Fruit fly (Drosophila melanogaster): ENCODE measurements around the gene CG12237.

The CG12237 gene

DNA sequence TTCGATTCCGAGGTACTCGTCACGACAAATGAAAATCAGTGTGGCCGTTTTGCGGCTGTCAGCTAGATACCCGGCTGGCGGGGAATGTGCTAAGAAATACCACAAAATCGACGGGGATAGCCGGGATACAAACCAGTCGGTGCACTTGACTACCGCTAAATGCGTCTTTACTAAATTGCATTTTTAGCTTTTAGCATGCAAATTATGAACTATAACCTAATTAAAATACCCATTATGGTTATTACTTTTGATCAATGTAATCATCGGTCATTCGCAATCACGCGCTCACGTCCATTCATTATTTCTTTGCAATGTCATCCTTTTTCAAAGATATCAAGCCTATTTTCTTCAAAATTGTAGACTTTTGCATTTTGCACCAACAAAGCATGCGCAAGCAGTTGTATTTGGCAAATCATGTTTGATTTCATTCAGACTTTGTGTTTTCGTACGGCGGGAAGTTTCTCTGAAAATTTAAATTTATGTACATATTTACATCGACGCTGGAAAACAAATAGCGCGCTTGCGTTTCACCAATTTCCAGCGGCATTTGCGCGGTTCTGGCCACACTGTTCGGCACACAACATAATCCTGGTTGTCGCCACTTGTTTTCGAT is 4.2 kb downstream of the CG12237 start, which contains the start of gene Rcd-1:
TSS of gene Rcd-1 (plus strand) at position 440 of the 613 bp plus-strand sequence.
- TF ChIP-seq CrebA (GFP tag; optimal IDR thresholded peaks at IDR 0.05; ENCODE audit: borderline replicate concordance), result no peak
- TF ChIP-seq OdsH (GFP tag; optimal IDR thresholded peaks at IDR 0.05), result no peak
- no peak for TF ChIP-seq sage (GFP tag; optimal IDR thresholded peaks at IDR 0.05)
- TF ChIP-seq N (GFP tag; optimal IDR thresholded peaks at IDR 0.05), result no peak
- no peak for TF ChIP-seq dmrt93B (GFP tag; optimal IDR thresholded peaks at IDR 0.05)
- no peak for TF ChIP-seq br (GFP tag; optimal IDR thresholded peaks at IDR 0.05)
- TF ChIP-seq Jra (GFP tag; optimal IDR thresholded peaks at IDR 0.05), result no peak
- no peak for TF ChIP-seq h (GFP tag; optimal IDR thresholded peaks at IDR 0.05)
- TF ChIP-seq Dfd (GFP tag; optimal IDR thresholded peaks at IDR 0.05), result no peak
- no peak for TF ChIP-seq ey (GFP tag; optimal IDR thresholded peaks at IDR 0.05)
- TF ChIP-seq CG32264 (GFP tag; optimal IDR thresholded peaks at IDR 0.05), result no peak
- no peak for TF ChIP-seq rgr (GFP tag; optimal IDR thresholded peaks at IDR 0.05)
- no peak for TF ChIP-seq Sp1 (GFP tag; optimal IDR thresholded peaks at IDR 0.05)
- no peak for TF ChIP-seq Abd-B (GFP tag; optimal IDR thresholded peaks at IDR 0.05)
- no peak for TF ChIP-seq brk (GFP tag; optimal IDR thresholded peaks at IDR 0.05)

DNA sequence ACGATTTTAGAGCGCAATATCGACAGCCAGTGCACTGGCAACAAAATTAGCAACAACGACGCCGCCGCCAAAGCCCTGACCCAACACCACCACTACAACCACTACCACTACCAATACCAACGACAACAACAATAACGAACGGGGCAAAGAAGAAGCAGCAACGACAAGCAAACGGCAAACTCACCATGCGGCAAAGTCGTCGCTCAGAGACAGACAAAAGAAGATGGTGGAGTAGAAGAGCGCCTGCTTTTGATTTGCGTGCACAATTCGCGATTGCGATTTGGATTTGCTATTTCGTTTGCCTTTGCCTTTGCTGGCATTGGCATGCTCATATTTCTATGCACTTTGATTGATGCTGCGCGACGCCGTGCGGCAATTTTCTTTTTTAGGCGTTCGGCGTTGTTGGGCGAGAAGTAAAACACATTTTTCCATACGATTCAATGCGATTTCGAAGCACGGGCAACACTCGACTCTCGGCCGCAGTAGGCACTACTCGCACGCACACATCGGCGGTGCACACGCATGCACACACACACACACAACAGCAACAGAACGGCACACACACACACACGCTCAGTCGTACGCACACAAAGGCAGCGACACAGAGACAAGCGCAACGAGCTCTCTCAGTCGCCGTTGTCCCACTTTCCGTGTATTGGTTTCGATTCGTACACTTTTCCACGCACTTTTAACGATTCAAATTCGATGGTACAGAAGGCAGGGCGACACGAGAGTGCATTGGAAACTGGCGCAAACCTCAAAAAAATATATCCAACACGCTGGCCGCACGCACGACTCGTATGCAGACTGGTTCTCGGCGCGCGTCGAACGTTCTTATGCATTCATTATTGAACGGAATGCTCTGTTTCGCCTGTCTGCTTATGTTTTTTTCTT is 5.0 kb downstream of the CG12237 start:
- TF ChIP-seq HLH106 (tag; optimal IDR thresholded peaks at IDR 0.05) (no peak), tai (GFP tag; optimal IDR thresholded peaks at IDR 0.05) (no peak), Dif (GFP tag; optimal IDR thresholded peaks at IDR 0.05; ENCODE audit: partially characterized antibody) (peak; percentile 15), OdsH (GFP tag; optimal IDR thresholded peaks at IDR 0.05) (no peak), h (GFP tag; optimal IDR thresholded peaks at IDR 0.05) (peak; percentile 0), ey (GFP tag; optimal IDR thresholded peaks at IDR 0.05) (no peak), Rel (GFP tag; optimal IDR thresholded peaks at IDR 0.05) (no peak), Rel (tag; optimal IDR thresholded peaks at IDR 0.05) (no peak), rgr (GFP tag; optimal IDR thresholded peaks at IDR 0.05) (no peak), N (GFP tag; optimal IDR thresholded peaks at IDR 0.05) (peak; percentile 99), sv (GFP tag; optimal IDR thresholded peaks at IDR 0.05) (no peak), usp (GFP tag; optimal IDR thresholded peaks at IDR 0.05) (no peak), jim (GFP tag; optimal IDR thresholded peaks at IDR 0.05) (no peak), CG9705 (GFP tag; optimal IDR thresholded peaks at IDR 0.05) (no peak), woc (GFP tag; optimal IDR thresholded peaks at IDR 0.05) (no peak), br (GFP tag; optimal IDR thresholded peaks at IDR 0.05) (no peak), fru (GFP tag; optimal IDR thresholded peaks at IDR 0.05) (no peak), Vsx2 (GFP tag; optimal IDR thresholded peaks at IDR 0.05; ENCODE audit: partially characterized antibody) (no peak), psq (GFP tag; optimal IDR thresholded peaks at IDR 0.05) (no peak), Abd-B (GFP tag; optimal IDR thresholded peaks at IDR 0.05) (peak; percentile 61), GATAd (GFP tag; optimal IDR thresholded peaks at IDR 0.05) (no peak)

DNA sequence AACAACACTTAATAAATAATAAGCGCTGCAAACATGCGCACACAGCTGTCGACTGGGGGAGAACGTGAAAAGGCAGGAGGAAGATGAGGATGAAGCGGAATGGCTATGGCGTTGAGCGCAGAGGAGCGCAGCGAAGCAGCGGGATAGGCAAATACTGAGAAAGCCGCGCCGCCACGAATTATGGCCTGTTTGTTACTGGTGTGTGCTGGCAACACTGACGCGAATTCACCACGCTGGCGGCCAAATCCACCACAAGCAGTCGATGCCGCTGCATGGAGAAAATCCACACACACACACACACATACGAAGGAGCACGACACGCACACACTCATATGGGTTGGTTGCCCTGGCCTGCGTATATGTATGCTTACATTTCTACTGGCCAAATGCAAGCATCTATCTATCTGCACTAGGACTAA is 5.7 kb downstream of the CG12237 start:
- TF ChIP-seq CG9705 (GFP tag; optimal IDR thresholded peaks at IDR 0.05) (no peak), Jra (GFP tag; optimal IDR thresholded peaks at IDR 0.05) (no peak), Sp1 (GFP tag; optimal IDR thresholded peaks at IDR 0.05) (peak; percentile 16), brk (GFP tag; optimal IDR thresholded peaks at IDR 0.05) (no peak), Vsx2 (GFP tag; optimal IDR thresholded peaks at IDR 0.05; ENCODE audit: partially characterized antibody) (no peak), h (GFP tag; optimal IDR thresholded peaks at IDR 0.05) (peak; percentile 43), dsf (GFP tag; optimal IDR thresholded peaks at IDR 0.05; ENCODE audit: borderline replicate concordance) (no peak), lola (GFP tag; optimal IDR thresholded peaks at IDR 0.05) (no peak), pan (optimal IDR thresholded peaks at IDR 0.05) (no peak), Hnf4 (GFP tag; optimal IDR thresholded peaks at IDR 0.05) (no peak), rgr (GFP tag; optimal IDR thresholded peaks at IDR 0.05) (peak; percentile 33), Dfd (GFP tag; optimal IDR thresholded peaks at IDR 0.05) (no peak), fru (GFP tag; optimal IDR thresholded peaks at IDR 0.05) (peak; percentile 27), Rel (GFP tag; optimal IDR thresholded peaks at IDR 0.05) (no peak), Rel (tag; optimal IDR thresholded peaks at IDR 0.05) (peak; percentile 32), sv (GFP tag; optimal IDR thresholded peaks at IDR 0.05) (no peak), Abd-B (GFP tag; optimal IDR thresholded peaks at IDR 0.05) (no peak), dmrt93B (GFP tag; optimal IDR thresholded peaks at IDR 0.05) (no peak), tai (GFP tag; optimal IDR thresholded peaks at IDR 0.05) (no peak), ey (GFP tag; optimal IDR thresholded peaks at IDR 0.05) (no peak), Hr78 (GFP tag; optimal IDR thresholded peaks at IDR 0.05) (no peak), CrebA (GFP tag; optimal IDR thresholded peaks at IDR 0.05; ENCODE audit: borderline replicate concordance) (no peak), OdsH (GFP tag; optimal IDR thresholded peaks at IDR 0.05) (no peak), br (GFP tag; optimal IDR thresholded peaks at IDR 0.05) (peak; percentile 13), CG32264 (GFP tag; optimal IDR thresholded peaks at IDR 0.05) (no peak), foxo (GFP tag; optimal IDR thresholded peaks at IDR 0.05) (peak in 1 of 2 experiments; percentile 21), woc (GFP tag; optimal IDR thresholded peaks at IDR 0.05) (no peak), psq (GFP tag; optimal IDR thresholded peaks at IDR 0.05) (peak; percentile 79), N (GFP tag; optimal IDR thresholded peaks at IDR 0.05) (no peak), Hr83 (GFP tag; optimal IDR thresholded peaks at IDR 0.05; ENCODE audit: poor library complexity, severe bottlenecking) (no peak), Myc (optimal IDR thresholded peaks at IDR 0.05) (peak; percentile 52), Mio (GFP tag; optimal IDR thresholded peaks at IDR 0.05) (no peak), GATAd (GFP tag; optimal IDR thresholded peaks at IDR 0.05) (no peak), usp (GFP tag; optimal IDR thresholded peaks at IDR 0.05) (no peak), dl (GFP tag; optimal IDR thresholded peaks at IDR 0.05; ENCODE audit: insufficient read depth in 1 of 2, partially characterized antibody in 2 of 2) (peak in 1 of 2 experiments; percentile 58), HLH106 (tag; optimal IDR thresholded peaks at IDR 0.05) (no peak), jim (GFP tag; optimal IDR thresholded peaks at IDR 0.05) (no peak)

All from whole organism, wandering third instar larva.